Worm (Caenorhabditis elegans) whole organism, L4 larva: ENCODE data around the gene nas-4.

Experiments used
- R02D3.7 ChIP-seq: fragments of 150-350 bp; sonication (generic microtip); optimal IDR thresholded peaks from 3 replicates; lab custom pipeline; 2014; ENCODE audit warnings: missing biosample characterization, missing genetic modification characterization
- T26A8.4 ChIP-seq: fragments of 200-800 bp; sonication (Bioruptor generic); IDR thresholded peaks from 2 replicates; pipeline ENCODE4 v1.3.6; 2022; ENCODE audit warnings: missing genetic modification characterization, missing compliant biosample characterization
- Y5F2A.4 ChIP-seq: fragments of 200-800 bp; sonication (Bioruptor generic); optimal IDR thresholded peaks from 2 replicates; lab custom pipeline; 2018; ENCODE audit warnings: mild to moderate bottlenecking, missing genetic modification characterization, missing compliant biosample characterization
- Y75B8A.6 ChIP-seq: fragments of 200-800 bp; sonication (Bioruptor generic); IDR thresholded peaks from 2 replicates; pipeline ENCODE4 v1.3.6; 2022; ENCODE audit warnings: missing genetic modification reagents, missing genetic modification characterization, missing compliant biosample characterization
- ZK546.5 ChIP-seq, 2 experiments: sonication (generic microtip); optimal IDR thresholded peaks; 2 replicates each; lab custom pipeline; 2017; ENCODE audit warnings: missing biosample characterization in 2 of 2, missing genetic modification characterization in 2 of 2
- aha-1 ChIP-seq: fragments of 150-350 bp; peaks from one replicate; lab custom pipeline; 2014; ENCODE audit warnings: missing biosample characterization, missing genetic modification characterization
- aly-2 ChIP-seq: sonication (generic microtip); optimal IDR thresholded peaks from 2 replicates; lab custom pipeline; 2018; ENCODE audit warnings: missing biosample characterization, missing genetic modification characterization
- attf-4 ChIP-seq: sonication (generic microtip); optimal IDR thresholded peaks from 3 replicates; lab custom pipeline; 2017; ENCODE audit warnings: missing biosample characterization, missing genetic modification characterization
- ceh-20 ChIP-seq: fragments of 200-800 bp; sonication (Bioruptor generic); IDR thresholded peaks from 2 replicates; pipeline ENCODE4 v1.3.6; 2022; ENCODE audit warnings: missing genetic modification reagents, missing genetic modification characterization, missing compliant biosample characterization
- ceh-28 ChIP-seq: fragments of 150-350 bp; optimal IDR thresholded peaks from 2 replicates; lab custom pipeline; 2014; ENCODE audit warnings: missing biosample characterization, missing genetic modification reagents, missing genetic modification characterization
- ceh-32 ChIP-seq: sonication (generic microtip); optimal IDR thresholded peaks from 2 replicates; lab custom pipeline; 2016; ENCODE audit warnings: mild to moderate bottlenecking, missing genetic modification characterization, missing compliant biosample characterization; ENCODE audit not compliant: poor library complexity
- ceh-62 ChIP-seq: sonication (generic microtip); optimal IDR thresholded peaks from 2 replicates; lab custom pipeline; 2017; ENCODE audit warnings: missing biosample characterization, missing genetic modification characterization
- daf-16 ChIP-seq, 3 experiments: sonication (generic microtip); optimal IDR thresholded peaks; 2 replicates each; lab custom pipeline; 2016 to 2017; ENCODE audit warnings: missing genetic modification characterization in 3 of 3, missing genetic modification reagents in 3 of 3, mild to moderate bottlenecking in 2 of 3, missing compliant biosample characterization in 2 of 3, missing biosample characterization in 1 of 3, moderate library complexity in 1 of 3
- daf-19 ChIP-seq: fragments of 200-800 bp; sonication (Bioruptor generic); conservative IDR thresholded peaks from 2 replicates; pipeline ENCODE4 v1.3.6; 2022; ENCODE audit warnings: missing genetic modification characterization, missing compliant biosample characterization
- daf-8 ChIP-seq: fragments of 200-800 bp; sonication (Bioruptor generic); IDR thresholded peaks from 2 replicates; pipeline ENCODE4 v1.3.6; 2022; ENCODE audit warnings: missing genetic modification characterization, missing compliant biosample characterization
- dmd-6 ChIP-seq: fragments of 200-800 bp; sonication (Bioruptor generic); IDR thresholded peaks from 2 replicates; pipeline ENCODE4 v1.3.6; 2022; ENCODE audit warnings: missing genetic modification reagents, missing genetic modification characterization, missing compliant biosample characterization
- dmd-8 ChIP-seq: fragments of 200-800 bp; sonication (Bioruptor generic); IDR thresholded peaks from 2 replicates; pipeline ENCODE4 v1.3.6; 2022; ENCODE audit warnings: missing genetic modification characterization, missing compliant biosample characterization
- dve-1 ChIP-seq: sonication (generic microtip); optimal IDR thresholded peaks from 2 replicates; lab custom pipeline; 2017; ENCODE audit warnings: antibody characterized with exemption, mild to moderate bottlenecking, missing genetic modification characterization, missing compliant biosample characterization; ENCODE audit not compliant: insufficient read depth
- egl-43 ChIP-seq: fragments of 200-800 bp; sonication (Bioruptor generic); IDR thresholded peaks from 2 replicates; pipeline ENCODE4 v1.3.6; 2022; ENCODE audit warnings: missing genetic modification reagents, missing genetic modification characterization, missing compliant biosample characterization
- fkh-10 ChIP-seq: fragments of 150-350 bp; optimal IDR thresholded peaks from 2 replicates; lab custom pipeline; 2014; ENCODE audit warnings: missing biosample characterization, missing genetic modification reagents, missing genetic modification characterization
- fos-1 ChIP-seq: fragments of 150-350 bp; optimal IDR thresholded peaks from 2 replicates; lab custom pipeline; 2014; ENCODE audit warnings: missing biosample characterization, missing genetic modification characterization
- gei-8 ChIP-seq: fragments of 200-800 bp; sonication (Bioruptor generic); optimal IDR thresholded peaks from 2 replicates; lab custom pipeline; 2018; ENCODE audit warnings: mild to moderate bottlenecking, missing genetic modification characterization, missing compliant biosample characterization
- hif-1 ChIP-seq, 2 experiments: sonication (generic microtip); optimal IDR thresholded peaks; 2 replicates each; lab custom pipeline; 2016 to 2017; ENCODE audit warnings: missing compliant biosample characterization in 2 of 2, missing genetic modification characterization in 2 of 2, missing genetic modification reagents in 2 of 2, missing genotype in 2 of 2, mild to moderate bottlenecking in 1 of 2
- hmg-1.1 ChIP-seq: fragments of 200-800 bp; sonication (Bioruptor generic); IDR thresholded peaks from 2 replicates; pipeline ENCODE4 v1.3.6; 2022; ENCODE audit warnings: missing genetic modification reagents, missing genetic modification characterization, missing compliant biosample characterization
- lin-15B ChIP-seq: fragments of 150-350 bp; sonication (generic microtip); optimal IDR thresholded peaks from 3 replicates; lab custom pipeline; 2014; ENCODE audit warnings: missing biosample characterization, missing genetic modification characterization
- lir-3 ChIP-seq: sonication (generic microtip); optimal IDR thresholded peaks from 2 replicates; lab custom pipeline; 2016; ENCODE audit warnings: mild to moderate bottlenecking, missing genetic modification characterization, missing compliant biosample characterization
- lsy-2 ChIP-seq, 2 experiments: fragments of 150-350 bp in 1 of 2; sonication (generic microtip) in 1 of 2; optimal IDR thresholded peaks; 2 replicates each; lab custom pipeline; 2014 to 2017; ENCODE audit warnings: missing biosample characterization in 2 of 2, missing genetic modification characterization in 2 of 2
- mdt-29 ChIP-seq: fragments of 200-800 bp; sonication (Bioruptor generic); IDR thresholded peaks from 2 replicates; pipeline ENCODE4 v1.3.6; 2022; ENCODE audit warnings: missing genetic modification reagents, missing genetic modification characterization, missing compliant biosample characterization
- mep-1 ChIP-seq: fragments of 150-350 bp; sonication (generic microtip); optimal IDR thresholded peaks from 3 replicates; lab custom pipeline; 2014; ENCODE audit warnings: missing biosample characterization, missing genetic modification characterization
- mxl-3 ChIP-seq: fragments of 200-800 bp; sonication (Bioruptor generic); optimal IDR thresholded peaks from 2 replicates; lab custom pipeline; 2018; ENCODE audit warnings: mild to moderate bottlenecking, missing genetic modification characterization, missing compliant biosample characterization
- nhr-10 ChIP-seq: fragments of 150-350 bp; optimal IDR thresholded peaks from 2 replicates; lab custom pipeline; 2014; ENCODE audit warnings: missing biosample characterization, missing genetic modification characterization
- nhr-25 ChIP-seq: sonication (generic microtip); optimal IDR thresholded peaks from 2 replicates; lab custom pipeline; 2017; ENCODE audit warnings: missing genetic modification characterization, mild to moderate bottlenecking, missing compliant biosample characterization, antibody characterized with exemption, moderate library complexity, borderline replicate concordance; ENCODE audit not compliant: insufficient read depth
- nhr-28 ChIP-seq: fragments of 150-350 bp; optimal IDR thresholded peaks from 2 replicates; lab custom pipeline; 2014; ENCODE audit warnings: missing biosample characterization, missing genetic modification characterization
- nhr-42 ChIP-seq: fragments of 200-800 bp; sonication (Bioruptor generic); IDR thresholded peaks from 2 replicates; pipeline ENCODE4 v1.3.6; 2022; ENCODE audit warnings: missing genetic modification characterization, missing compliant biosample characterization
- nhr-48 ChIP-seq: sonication (generic microtip); optimal IDR thresholded peaks from 2 replicates; lab custom pipeline; 2016; ENCODE audit warnings: mild to moderate bottlenecking, missing genetic modification characterization, missing compliant biosample characterization
- nhr-6 ChIP-seq: fragments of 150-350 bp; optimal IDR thresholded peaks from 2 replicates; lab custom pipeline; 2014; ENCODE audit warnings: missing biosample characterization, missing genetic modification characterization
- nhr-77 ChIP-seq: fragments of 150-350 bp; optimal IDR thresholded peaks from 2 replicates; lab custom pipeline; 2014; ENCODE audit warnings: missing biosample characterization, missing genetic modification characterization
- php-3 ChIP-seq: fragments of 200-800 bp; sonication (Bioruptor generic); IDR thresholded peaks from 2 replicates; pipeline ENCODE4 v1.3.6; 2022; ENCODE audit warnings: missing genetic modification reagents, missing genetic modification characterization, missing compliant biosample characterization
- sdz-12 ChIP-seq: fragments of 200-800 bp; sonication (Bioruptor generic); optimal IDR thresholded peaks from 2 replicates; lab custom pipeline; 2018; ENCODE audit warnings: mild to moderate bottlenecking, missing genetic modification characterization, missing compliant biosample characterization
- skn-1 ChIP-seq: fragments of 150-350 bp; optimal IDR thresholded peaks from 2 replicates; lab custom pipeline; 2014; ENCODE audit warnings: missing biosample characterization, missing genetic modification characterization
- snpc-4 ChIP-seq: fragments of 150-350 bp; optimal IDR thresholded peaks from 2 replicates; lab custom pipeline; 2014; ENCODE audit warnings: missing biosample characterization, missing genetic modification characterization
- spr-3 ChIP-seq: fragments of 200-800 bp; sonication (Bioruptor generic); optimal IDR thresholded peaks from 2 replicates; lab custom pipeline; 2018; ENCODE audit warnings: mild to moderate bottlenecking, missing genetic modification characterization, missing compliant biosample characterization
- tra-1 ChIP-seq: fragments of 200-800 bp; sonication (Bioruptor generic); IDR thresholded peaks from 2 replicates; pipeline ENCODE4 v1.3.6; 2022; ENCODE audit warnings: missing genetic modification reagents, missing genetic modification characterization, missing compliant biosample characterization
- zfp-3 ChIP-seq: fragments of 200-800 bp; sonication (Bioruptor generic); conservative IDR thresholded peaks from 2 replicates; pipeline ENCODE4 v1.3.6; 2022; ENCODE audit warnings: missing genetic modification reagents, missing genetic modification characterization, missing compliant biosample characterization
- zip-11 ChIP-seq: fragments of 200-800 bp; sonication (Bioruptor generic); IDR thresholded peaks from 2 replicates; pipeline ENCODE4 v1.3.6; 2022; ENCODE audit warnings: missing genetic modification characterization, missing compliant biosample characterization

nas-4 gene

DNA sequence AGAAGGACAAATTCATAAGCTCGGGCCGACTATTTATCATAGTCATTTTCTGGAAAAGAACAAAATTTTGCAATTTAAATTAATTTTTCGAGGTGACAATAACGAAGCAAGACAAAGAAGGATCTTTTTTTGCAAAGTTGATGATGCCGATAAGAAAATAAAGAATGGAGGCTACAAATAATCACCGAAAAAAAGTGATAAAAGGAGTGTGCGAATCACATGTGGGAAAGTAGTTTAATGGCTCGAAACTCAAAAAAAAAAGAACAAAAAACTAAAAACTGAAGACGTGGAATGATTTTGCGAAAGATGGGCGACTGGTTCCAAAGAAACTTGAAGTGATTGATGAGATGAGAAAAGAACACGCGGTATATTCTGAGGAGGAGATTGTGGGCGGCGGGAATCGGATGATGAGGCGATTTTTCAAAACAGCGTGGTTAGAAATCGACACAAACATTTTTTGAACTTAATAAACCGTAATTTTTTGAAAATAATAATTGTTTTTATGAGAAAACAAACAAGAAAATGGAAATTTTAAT, 4.0 kb upstream of the nas-4 start, which contains the start of gene atgl-1 (continued):
- no peak for TF ChIP-seq gei-8 (GFP tag; lab: Kevin White, UChicago)
- TF ChIP-seq dmd-6 (GFP tag; lab: Robert Waterston, UW), result peak; percentile 32; the same call in 1 of the 2 replicates
- no peak for TF ChIP-seq ceh-20 (GFP tag; lab: Robert Waterston, UW)
- TF ChIP-seq egl-43 (GFP tag; lab: Robert Waterston, UW), result no peak
- TF ChIP-seq daf-19 (GFP tag; lab: Robert Waterston, UW), result no peak
- TF ChIP-seq hif-1 (tag; optimal IDR thresholded peaks at IDR 0.05; lab: Kevin White, UChicago), result no peak
- no peak for TF ChIP-seq dmd-8 (GFP tag; lab: Robert Waterston, UW)
- TF ChIP-seq aly-2 (tag; lab: Kevin White, UChicago), result no peak
- TF ChIP-seq mep-1 (tag; lab: Kevin White, UChicago), result no peak
- TF ChIP-seq mxl-3 (GFP tag; lab: Kevin White, UChicago), result peak; percentile 35
- no peak for TF ChIP-seq daf-16 (GFP tag; optimal IDR thresholded peaks at IDR 0.05; lab: Kevin White, UChicago)
- TF ChIP-seq daf-16 (tag; optimal IDR thresholded peaks at IDR 0.05; lab: Kevin White, UChicago), result peak; percentile 15
- TF ChIP-seq attf-4, result no peak
- no peak for TF ChIP-seq daf-8 (GFP tag; lab: Robert Waterston, UW)

DNA sequence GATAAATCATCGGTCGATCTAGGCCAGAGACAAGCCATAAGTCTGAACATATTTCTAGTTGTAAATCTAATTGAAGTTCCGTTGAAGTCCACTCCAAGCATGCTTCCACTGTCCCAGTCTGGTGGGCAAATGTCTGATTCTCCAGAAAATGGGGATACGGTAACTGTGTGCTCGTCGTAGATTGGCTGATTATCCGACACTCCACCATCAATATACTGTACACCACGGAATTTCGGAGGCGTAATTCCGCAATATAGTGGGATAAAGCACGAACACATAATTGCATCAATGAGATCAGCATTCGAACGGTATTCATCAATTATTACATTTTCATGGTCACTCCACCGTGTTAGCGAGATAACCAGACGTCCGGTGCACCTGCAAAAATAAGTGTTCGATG, 2.8 kb upstream of the nas-4 start:
- peak; percentile 6 for TF ChIP-seq mxl-3 (GFP tag; lab: Kevin White, UChicago)
- TF ChIP-seq aha-1 (tag; lab: Kevin White, UChicago), result peak; percentile 40
- TF ChIP-seq skn-1, result no peak

DNA sequence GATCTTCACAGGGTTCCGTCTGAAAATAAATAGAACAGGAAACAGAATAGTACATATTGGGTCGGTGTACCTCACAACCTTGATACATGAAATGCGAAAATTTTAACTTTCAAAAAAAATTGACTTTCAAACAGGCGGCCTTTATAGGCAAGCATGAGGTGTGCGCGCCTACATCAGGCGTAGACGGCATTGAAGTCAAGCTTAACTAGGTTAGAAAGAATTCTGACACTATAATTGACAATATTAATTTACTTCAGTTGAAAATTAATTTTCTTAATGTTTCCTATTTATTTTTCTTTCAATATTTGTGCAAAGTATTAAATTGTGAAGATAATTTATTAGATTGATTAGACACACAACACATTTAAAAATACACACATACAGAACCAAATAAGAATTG, 3.5 kb downstream of the nas-4 start, which contains the start of gene C05D11.5:
C05D11.5 (minus strand) TSS at position 101 of the 400 bp plus-strand sequence.
- TF ChIP-seq ceh-62 (tag; lab: Kevin White, UChicago) (no peak), mxl-3 (GFP tag; lab: Kevin White, UChicago) (no peak), zfp-3 (GFP tag; lab: Robert Waterston, UW) (no peak), ceh-20 (GFP tag; lab: Robert Waterston, UW) (no peak), mdt-29 (no peak), hmg-1.1 (GFP tag; lab: Robert Waterston, UW) (no peak), Y75B8A.6 (GFP tag; lab: Robert Waterston, UW) (no peak), T26A8.4 (GFP tag; lab: Robert Waterston, UW) (no peak), nhr-28 (no peak), nhr-10 (no peak), fkh-10 (GFP tag; lab: Kevin White, UChicago) (no peak), nhr-6 (no peak)

DNA sequence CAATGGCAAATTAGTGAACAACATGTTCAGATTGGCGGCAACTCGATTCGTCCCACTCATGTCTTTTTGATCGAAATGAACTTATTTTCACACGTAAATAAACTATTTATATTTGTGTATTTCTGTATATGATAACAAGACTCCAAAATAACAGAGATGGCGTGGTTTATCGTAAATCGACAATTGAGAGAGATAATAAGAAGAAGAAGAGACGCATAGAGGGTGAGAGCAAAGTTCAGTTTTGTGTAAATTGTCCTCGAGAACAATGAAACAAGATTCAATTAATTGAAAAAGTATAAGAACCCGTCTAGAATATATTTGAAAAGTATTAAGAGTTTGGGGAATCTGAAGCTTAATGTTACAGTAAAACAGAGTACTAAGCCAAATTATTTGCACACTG, 4.0 kb downstream of the nas-4 start:
- TF ChIP-seq nhr-77 (no peak), nhr-28 (peak; percentile 36), ceh-28 (tag; lab: Kevin White, UChicago) (no peak), tra-1 (GFP tag; lab: Robert Waterston, UW) (no peak), dve-1 (peak; percentile 24), daf-16 (GFP tag; optimal IDR thresholded peaks at IDR 0.05; lab: Kevin White, UChicago) (no peak), daf-16 (tag; optimal IDR thresholded peaks at IDR 0.05; lab: Kevin White, UChicago) (no peak), sdz-12 (GFP tag; lab: Kevin White, UChicago) (no peak), lsy-2 (tag; optimal IDR thresholded peaks at IDR 0.05; lab: Kevin White, UChicago) (peak in 1 of 2 experiments; percentile 16), nhr-48 (tag; lab: Kevin White, UChicago) (no peak), R02D3.7 (peak; percentile 14), lin-15B (tag; lab: Kevin White, UChicago) (no peak), dmd-6 (GFP tag; lab: Robert Waterston, UW) (peak; percentile 15; the same call in 1 of the 2 replicates), zip-11 (no peak), Y5F2A.4 (GFP tag; lab: Kevin White, UChicago) (no peak), ceh-32 (tag; lab: Kevin White, UChicago) (no peak), fos-1 (tag; lab: Kevin White, UChicago) (no peak), nhr-25 (tag; lab: Kevin White, UChicago) (no peak), daf-19 (GFP tag; lab: Robert Waterston, UW) (no peak), nhr-42 (GFP tag; lab: Robert Waterston, UW) (no peak), spr-3 (no peak), mep-1 (tag; lab: Kevin White, UChicago) (no peak), php-3 (GFP tag; lab: Robert Waterston, UW) (no peak), snpc-4 (tag; lab: Kevin White, UChicago) (no peak), lir-3 (tag; lab: Kevin White, UChicago) (no peak), mxl-3 (GFP tag; lab: Kevin White, UChicago) (no peak), ZK546.5 (tag; optimal IDR thresholded peaks at IDR 0.05; lab: Kevin White, UChicago) (no peak)
